Worm (Caenorhabditis elegans) whole organism, young adult: ENCODE measurements around the gene F20B6.4.

Experiments used
- C06A6.2 ChIP-seq: fragments of 200-800 bp; sonication (Bioruptor generic); conservative IDR thresholded peaks from 2 replicates; pipeline ENCODE4 v1.3.6; 2022; ENCODE audit warnings: missing genetic modification characterization, missing compliant biosample characterization
- C17E4.6 ChIP-seq: fragments of 200-800 bp; sonication (Bioruptor generic); IDR thresholded peaks from 2 replicates; pipeline ENCODE4 v1.3.6; 2022; ENCODE audit warnings: missing genetic modification reagents, missing genetic modification characterization, missing compliant biosample characterization
- F23B12.7 ChIP-seq: sonication (generic microtip); optimal IDR thresholded peaks from 2 replicates; lab custom pipeline; 2017; ENCODE audit warnings: missing genetic modification characterization, mild to moderate bottlenecking, missing compliant biosample characterization, antibody characterized with exemption, moderate library complexity; ENCODE audit not compliant: insufficient read depth
- F33H1.4 ChIP-seq: fragments of 200-800 bp; sonication (Bioruptor generic); IDR thresholded peaks from 2 replicates; pipeline ENCODE4 v1.3.6; 2022; ENCODE audit warnings: missing genetic modification reagents, missing genetic modification characterization, missing compliant biosample characterization
- F52B5.7 ChIP-seq: sonication (generic microtip); optimal IDR thresholded peaks from 2 replicates; lab custom pipeline; 2016; ENCODE audit warnings: mild to moderate bottlenecking, missing genetic modification characterization, missing compliant biosample characterization
- K11D2.4 ChIP-seq: fragments of 200-800 bp; sonication (Bioruptor generic); IDR thresholded peaks from 2 replicates; pipeline ENCODE4 v1.3.6; 2022; ENCODE audit warnings: missing genetic modification reagents, missing genetic modification characterization, missing compliant biosample characterization
- K12H6.12 ChIP-seq: fragments of 200-800 bp; sonication (Bioruptor generic); optimal IDR thresholded peaks from 2 replicates; lab custom pipeline; 2018; ENCODE audit warnings: mild to moderate bottlenecking, missing genetic modification characterization, missing compliant biosample characterization
- T07F8.4 ChIP-seq: sonication (generic microtip); optimal IDR thresholded peaks from 2 replicates; lab custom pipeline; 2016; ENCODE audit warnings: mild to moderate bottlenecking, missing genetic modification characterization, moderate library complexity, missing compliant biosample characterization
- Y53G8AR.9 ChIP-seq: fragments of 200-800 bp; sonication (Bioruptor generic); conservative IDR thresholded peaks from 2 replicates; pipeline ENCODE4 v1.3.6; 2022; ENCODE audit warnings: missing genetic modification reagents, missing genetic modification characterization, missing compliant biosample characterization
- Y56A3A.18 ChIP-seq: fragments of 200-800 bp; sonication (Bioruptor generic); IDR thresholded peaks from 2 replicates; pipeline ENCODE4 v1.3.6; 2022; ENCODE audit warnings: missing genetic modification reagents, missing genetic modification characterization, missing compliant biosample characterization
- Y79H2A.3 ChIP-seq: fragments of 200-800 bp; sonication (Bioruptor generic); conservative IDR thresholded peaks from 2 replicates; pipeline ENCODE4 v1.3.6; 2022; ENCODE audit warnings: missing genetic modification reagents, missing genetic modification characterization, missing compliant biosample characterization
- ZK185.1 ChIP-seq: sonication (generic microtip); optimal IDR thresholded peaks from 2 replicates; lab custom pipeline; 2016; ENCODE audit warnings: mild to moderate bottlenecking, missing genetic modification characterization, missing compliant biosample characterization; ENCODE audit not compliant: poor library complexity, severe bottlenecking
- akir-1 ChIP-seq: fragments of 200-800 bp; sonication (Bioruptor generic); optimal IDR thresholded peaks from 2 replicates; lab custom pipeline; 2018; ENCODE audit warnings: mild to moderate bottlenecking, missing genetic modification characterization, moderate library complexity, missing compliant biosample characterization
- ama-1 ChIP-seq, 3 experiments: fragments of 150-350 bp in 1 of 3; sonication (generic microtip) in 2 of 3; optimal IDR thresholded peaks; 2 replicates each; lab custom pipeline; 2014 to 2018; ENCODE audit warnings: missing biosample characterization in 2 of 3, missing genetic modification characterization in 2 of 3, missing genetic modification reagents in 2 of 3
- aptf-2 ChIP-seq: fragments of 200-800 bp; sonication (Bioruptor generic); conservative IDR thresholded peaks from 2 replicates; pipeline ENCODE4 v1.3.6; 2022; ENCODE audit warnings: missing genetic modification reagents, missing genetic modification characterization, missing compliant biosample characterization
- bed-2 ChIP-seq: fragments of 200-800 bp; sonication (Bioruptor generic); IDR thresholded peaks from 2 replicates; pipeline ENCODE4 v1.3.6; 2022; ENCODE audit warnings: missing genetic modification reagents, missing genetic modification characterization, missing compliant biosample characterization
- ceh-27 ChIP-seq: fragments of 200-800 bp; sonication (Bioruptor generic); optimal IDR thresholded peaks from 2 replicates; lab custom pipeline; 2018; ENCODE audit warnings: mild to moderate bottlenecking, missing genetic modification characterization, moderate library complexity, missing compliant biosample characterization
- dox-1 ChIP-seq: fragments of 200-800 bp; sonication (Bioruptor generic); IDR thresholded peaks from 2 replicates; pipeline ENCODE4 v1.3.6; 2022; ENCODE audit warnings: missing genetic modification reagents, missing genetic modification characterization, missing compliant biosample characterization
- dpff-1 ChIP-seq: sonication (generic microtip); optimal IDR thresholded peaks from 2 replicates; lab custom pipeline; 2017; ENCODE audit warnings: mild to moderate bottlenecking, missing genetic modification characterization, missing compliant biosample characterization
- egl-18 ChIP-seq: fragments of 200-800 bp; sonication (Bioruptor generic); IDR thresholded peaks from 2 replicates; pipeline ENCODE4 v1.3.6; 2022; ENCODE audit warnings: missing genetic modification reagents, missing genetic modification characterization, missing compliant biosample characterization
- egl-44 ChIP-seq: fragments of 200-800 bp; sonication (Bioruptor generic); IDR thresholded peaks from 2 replicates; pipeline ENCODE4 v1.3.6; 2022; ENCODE audit warnings: missing genetic modification reagents, missing genetic modification characterization, missing compliant biosample characterization
- ets-4 ChIP-seq: fragments of 200-800 bp; sonication (Bioruptor generic); optimal IDR thresholded peaks from 2 replicates; lab custom pipeline; 2018; ENCODE audit warnings: mild to moderate bottlenecking, missing genetic modification characterization, missing compliant biosample characterization
- fkh-3 ChIP-seq: sonication (generic microtip); optimal IDR thresholded peaks from 2 replicates; lab custom pipeline; 2016; ENCODE audit warnings: mild to moderate bottlenecking, missing genetic modification characterization, missing compliant biosample characterization
- gei-17 ChIP-seq: fragments of 200-800 bp; sonication (Bioruptor generic); optimal IDR thresholded peaks from 2 replicates; lab custom pipeline; 2018; ENCODE audit warnings: mild to moderate bottlenecking, missing genetic modification characterization, missing compliant biosample characterization
- hlh-12 ChIP-seq: sonication (generic microtip); optimal IDR thresholded peaks from 2 replicates; lab custom pipeline; 2016; ENCODE audit warnings: missing genetic modification characterization, missing compliant biosample characterization
- hmg-1.2 ChIP-seq: fragments of 200-800 bp; sonication (Bioruptor generic); IDR thresholded peaks from 2 replicates; pipeline ENCODE4 v1.3.6; 2022; ENCODE audit warnings: missing genetic modification reagents, missing genetic modification characterization, missing compliant biosample characterization
- hmg-20 ChIP-seq: fragments of 200-800 bp; sonication (Bioruptor generic); IDR thresholded peaks from 2 replicates; pipeline ENCODE4 v1.3.6; 2022; ENCODE audit warnings: missing genetic modification reagents, missing genetic modification characterization, missing compliant biosample characterization
- let-607 ChIP-seq, 2 experiments: fragments of 200-800 bp in 1 of 2; sonication (Bioruptor generic) in 1 of 2; sonication (generic microtip) in 1 of 2; optimal IDR thresholded peaks; 2 replicates each; lab custom pipeline; 2016 to 2018; ENCODE audit warnings: mild to moderate bottlenecking in 2 of 2, missing compliant biosample characterization in 2 of 2, missing genetic modification characterization in 2 of 2, moderate library complexity in 2 of 2, missing genotype in 1 of 2
- lin-26 ChIP-seq: fragments of 200-800 bp; sonication (Bioruptor generic); IDR thresholded peaks from 2 replicates; pipeline ENCODE4 v1.3.6; 2022; ENCODE audit warnings: missing genetic modification reagents, missing genetic modification characterization, missing compliant biosample characterization
- lin-35 ChIP-seq, 3 experiments: fragments of 150-350 bp in 2 of 3; sonication (generic microtip) in 1 of 3; optimal IDR thresholded peaks; 2 replicates each; lab custom pipeline; 2014 to 2018; ENCODE audit warnings: missing biosample characterization in 3 of 3, missing genetic modification characterization in 3 of 3, missing genetic modification reagents in 3 of 3
- lin-54 ChIP-seq: fragments of 200-800 bp; sonication (Bioruptor generic); optimal IDR thresholded peaks from 2 replicates; lab custom pipeline; 2018; ENCODE audit warnings: mild to moderate bottlenecking, missing genetic modification characterization, missing compliant biosample characterization
- lsl-1 ChIP-seq: fragments of 200-800 bp; sonication (Bioruptor generic); optimal IDR thresholded peaks from 2 replicates; lab custom pipeline; 2018; ENCODE audit warnings: mild to moderate bottlenecking, missing genetic modification characterization, moderate library complexity, missing compliant biosample characterization
- madf-6 ChIP-seq: fragments of 200-800 bp; sonication (Bioruptor generic); IDR thresholded peaks from 2 replicates; pipeline ENCODE4 v1.3.6; 2022; ENCODE audit warnings: missing genetic modification reagents, missing genetic modification characterization, missing compliant biosample characterization
- madf-8 ChIP-seq: fragments of 200-800 bp; sonication (Bioruptor generic); conservative IDR thresholded peaks from 2 replicates; pipeline ENCODE4 v1.3.6; 2022; ENCODE audit warnings: missing genetic modification reagents, missing genetic modification characterization, missing compliant biosample characterization
- nfya-2 ChIP-seq: fragments of 200-800 bp; sonication (Bioruptor generic); IDR thresholded peaks from 2 replicates; pipeline ENCODE4 v1.3.6; 2022; ENCODE audit warnings: missing genetic modification reagents, missing genetic modification characterization, missing compliant biosample characterization
- nfyb-1 ChIP-seq: fragments of 200-800 bp; sonication (Bioruptor generic); IDR thresholded peaks from 2 replicates; pipeline ENCODE4 v1.3.6; 2022; ENCODE audit warnings: missing genetic modification reagents, missing genetic modification characterization, missing compliant biosample characterization
- nhr-120 ChIP-seq: fragments of 200-800 bp; sonication (Bioruptor generic); IDR thresholded peaks from 2 replicates; pipeline ENCODE4 v1.3.6; 2022; ENCODE audit warnings: missing genetic modification characterization, missing compliant biosample characterization
- nhr-179 ChIP-seq: sonication (generic microtip); optimal IDR thresholded peaks from 2 replicates; lab custom pipeline; 2016; ENCODE audit warnings: mild to moderate bottlenecking, missing genetic modification characterization, missing compliant biosample characterization
- nhr-90 ChIP-seq: sonication (generic microtip); optimal IDR thresholded peaks from 2 replicates; lab custom pipeline; 2016; ENCODE audit warnings: missing genotype, mild to moderate bottlenecking, missing genetic modification characterization, missing compliant biosample characterization
- pbrm-1 ChIP-seq: fragments of 200-800 bp; sonication (Bioruptor generic); IDR thresholded peaks from 2 replicates; pipeline ENCODE4 v1.3.6; 2022; ENCODE audit warnings: missing genetic modification reagents, missing genetic modification characterization, missing compliant biosample characterization
- pha-4 ChIP-seq: fragments of 150-350 bp; sonication (generic microtip); optimal IDR thresholded peaks from 2 replicates; lab custom pipeline; 2014; ENCODE audit warnings: missing biosample characterization, missing genetic modification reagents, missing genetic modification characterization
- rcor-1 ChIP-seq: fragments of 200-800 bp; sonication (Bioruptor generic); IDR thresholded peaks from 2 replicates; pipeline ENCODE4 v1.3.6; 2022; ENCODE audit warnings: missing genetic modification reagents, missing genetic modification characterization, missing compliant biosample characterization
- tbp1 ChIP-seq: fragments of 200-800 bp; sonication (Bioruptor generic); optimal IDR thresholded peaks from 2 replicates; lab custom pipeline; 2018; ENCODE audit warnings: mild to moderate bottlenecking, missing genetic modification characterization, missing compliant biosample characterization
- tlf-1 ChIP-seq: fragments of 200-800 bp; sonication (Bioruptor generic); optimal IDR thresholded peaks from 2 replicates; lab custom pipeline; 2018; ENCODE audit warnings: mild to moderate bottlenecking, missing genetic modification characterization, missing compliant biosample characterization
- ztf-26 ChIP-seq: sonication (generic microtip); optimal IDR thresholded peaks from 2 replicates; lab custom pipeline; 2017; ENCODE audit warnings: missing genetic modification characterization, missing compliant biosample characterization
- ztf-3 ChIP-seq: fragments of 200-800 bp; sonication (Bioruptor generic); optimal IDR thresholded peaks from 2 replicates; lab custom pipeline; 2018; ENCODE audit warnings: mild to moderate bottlenecking, missing genetic modification characterization, missing compliant biosample characterization

The F20B6.4 gene

DNA sequence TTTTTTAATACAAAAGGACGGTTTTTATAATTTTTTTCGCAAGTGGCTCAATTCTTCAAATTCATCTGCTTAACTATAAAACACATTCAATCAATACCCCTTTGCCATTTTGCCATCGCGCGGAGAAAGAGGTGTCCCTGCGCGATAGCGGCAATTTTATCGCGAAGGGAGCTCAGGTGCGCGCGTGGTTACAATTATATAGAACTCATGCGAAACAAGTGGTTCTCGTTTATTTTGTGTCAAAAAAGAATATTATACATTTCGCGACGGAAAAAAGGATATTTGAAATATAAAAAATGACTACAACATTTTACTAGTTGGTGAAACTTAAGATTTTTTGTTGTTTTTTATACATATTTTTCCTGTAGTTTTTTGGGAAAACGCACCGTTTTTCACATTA, 12.8 kb upstream of the F20B6.4 start (continued):
- TF ChIP-seq fkh-3 (no peak), nhr-120 (0 out of 2 replicates have a peak, but pooled peaks have one; percentile 69), C17E4.6 (peak; percentile 95), F52B5.7 (tag; lab: Kevin White, UChicago) (peak; percentile 96), C06A6.2 (GFP tag; lab: Robert Waterston, UW) (peak; percentile 98), nhr-179 (peak; percentile 80), K12H6.12 (tag; lab: Kevin White, UChicago) (peak; percentile 98), bed-2 (GFP tag; lab: Robert Waterston, UW) (no peak)
- TF ChIP-seq, all 124 proteins: peak for 95

ce11 chrX:4208495-4208894, 12.2 kb upstream of the F20B6.4 start:
- peak in 1 of 3 experiments; percentile 94 for TF ChIP-seq lin-35 (GFP tag; optimal IDR thresholded peaks at IDR 0.05; lab: Kevin White, UChicago)
- TF ChIP-seq ZK185.1 (tag; lab: Kevin White, UChicago) = peak; percentile 89
- TF ChIP-seq nhr-179 = no peak
- no peak for TF ChIP-seq T07F8.4
- peak; percentile 66 for TF ChIP-seq F23B12.7 (tag; lab: Kevin White, UChicago)
- peak; percentile 11; the same call in 1 of the 2 replicates for TF ChIP-seq dox-1 (GFP tag; lab: Robert Waterston, UW)
- TF ChIP-seq Y56A3A.18 (GFP tag; lab: Robert Waterston, UW) = peak; percentile 74; the same call in 1 of the 2 replicates
- TF ChIP-seq nfya-2 = no peak
- TF ChIP-seq nfyb-1 (GFP tag; lab: Robert Waterston, UW) = peak; percentile 11; the same call in 1 of the 2 replicates
- peak; percentile 31 for TF ChIP-seq pha-4 (tag; lab: Kevin White, UChicago)
- 0 out of 2 replicates have a peak, but pooled peaks have one; percentile 48 for TF ChIP-seq pbrm-1 (GFP tag; lab: Robert Waterston, UW)
- no peak for TF ChIP-seq nhr-90 (tag; lab: Kevin White, UChicago)
- 0 out of 2 replicates have a peak, but pooled peaks have one; percentile 9 for TF ChIP-seq lin-26 (GFP tag; lab: Robert Waterston, UW)
- TF ChIP-seq ets-4 (GFP tag; lab: Kevin White, UChicago) = no peak
- no peak for TF ChIP-seq dpff-1 (tag; lab: Kevin White, UChicago)
- no peak for TF ChIP-seq aptf-2
- TF ChIP-seq lin-54 (GFP tag; lab: Kevin White, UChicago) = peak; percentile 43
- peak; percentile 55 for TF ChIP-seq tbp1 (GFP tag; lab: Kevin White, UChicago)
- peak; percentile 38; the same call in 1 of the 2 replicates for TF ChIP-seq C06A6.2 (GFP tag; lab: Robert Waterston, UW)
- no peak for TF ChIP-seq let-607 (tag; optimal IDR thresholded peaks at IDR 0.05; lab: Kevin White, UChicago)
- TF ChIP-seq ztf-26 (tag; lab: Kevin White, UChicago) = no peak
- peak; percentile 40 for TF ChIP-seq hmg-1.2 (GFP tag; lab: Robert Waterston, UW)
- no peak for TF ChIP-seq F33H1.4 (GFP tag; lab: Robert Waterston, UW)
- TF ChIP-seq lsl-1 (GFP tag; lab: Kevin White, UChicago) = no peak
- TF ChIP-seq gei-17 (GFP tag; lab: Kevin White, UChicago) = peak; percentile 83
- 0 out of 2 replicates have a peak, but pooled peaks have one; percentile 8 for TF ChIP-seq egl-18 (GFP tag; lab: Robert Waterston, UW)
- no peak for TF ChIP-seq ztf-3 (GFP tag; lab: Kevin White, UChicago)
- no peak for TF ChIP-seq madf-8 (GFP tag; lab: Robert Waterston, UW)
- no peak for TF ChIP-seq egl-44 (GFP tag; lab: Robert Waterston, UW)
- TF ChIP-seq madf-6 = no peak
- peak; percentile 37 for TF ChIP-seq akir-1 (GFP tag; lab: Kevin White, UChicago)
- TF ChIP-seq hlh-12 (tag; lab: Kevin White, UChicago) = no peak
- TF ChIP-seq K11D2.4 (GFP tag; lab: Robert Waterston, UW) = peak; percentile 72
- TF ChIP-seq ceh-27 (GFP tag; lab: Kevin White, UChicago) = peak; percentile 36
- peak; percentile 45; the same call in 1 of the 2 replicates for TF ChIP-seq rcor-1 (GFP tag; lab: Robert Waterston, UW)
- TF ChIP-seq Y53G8AR.9 = peak; percentile 78
- no peak for TF ChIP-seq ama-1 (optimal IDR thresholded peaks at IDR 0.05; lab: Kevin White, UChicago)
- TF ChIP-seq ama-1 (GFP tag; optimal IDR thresholded peaks at IDR 0.05; lab: Kevin White, UChicago) = peak in 1 of 2 experiments; percentile 37
- TF ChIP-seq Y79H2A.3 = no peak
- peak; percentile 75 for TF ChIP-seq tlf-1 (GFP tag; lab: Kevin White, UChicago)
- peak; percentile 81 for TF ChIP-seq hmg-20 (GFP tag; lab: Robert Waterston, UW)
- no peak for TF ChIP-seq C17E4.6
